Fruit fly (Drosophila melanogaster) whole organism, prepupa: ENCODE data around the gene TBC1D23.
A peak's percentile ranks its signal among the peaks of the same experiment; 100 is the strongest.

Source experiments
- Blimp-1 ChIP-seq: fragments of 200-800 bp; sonication (Bioruptor generic); optimal IDR thresholded peaks from 3 replicates; lab custom pipeline; 2017; ENCODE audit warnings: missing biosample characterization, missing genetic modification characterization, mild to moderate bottlenecking, moderate library complexity, missing genetic modification reagents
- CG10669 ChIP-seq: fragments of 200-800 bp; sonication (Bioruptor generic); optimal IDR thresholded peaks from 3 replicates; lab custom pipeline; 2018; ENCODE audit warnings: missing biosample characterization, mild to moderate bottlenecking, missing genetic modification characterization, moderate library complexity
- CG11294 ChIP-seq: fragments of 200-800 bp; sonication (Bioruptor generic); IDR thresholded peaks from 2 replicates; pipeline ENCODE4 v1.3.6; 2022; ENCODE audit warnings: missing biosample characterization, missing genetic modification characterization
- CG11902 ChIP-seq: fragments of 200-800 bp; sonication (Bioruptor generic); optimal IDR thresholded peaks from 3 replicates; lab custom pipeline; 2016; ENCODE audit warnings: missing biosample characterization, missing genetic modification characterization
- CG16779 ChIP-seq: fragments of 200-800 bp; sonication (Bioruptor generic); optimal IDR thresholded peaks from 3 replicates; lab custom pipeline; 2017; ENCODE audit warnings: missing biosample characterization, mild to moderate bottlenecking, missing genetic modification characterization
- CG3032 ChIP-seq: fragments of 200-800 bp; optimal IDR thresholded peaks from 2 replicates; lab custom pipeline; 2019; ENCODE audit warnings: missing biosample characterization, mild to moderate bottlenecking, missing genetic modification characterization, moderate library complexity
- CG31627 ChIP-seq: fragments of 200-800 bp; sonication (Bioruptor generic); optimal IDR thresholded peaks from 3 replicates; lab custom pipeline; 2016; ENCODE audit warnings: missing biosample characterization, missing genetic modification characterization
- CG4318 ChIP-seq: fragments of 200-800 bp; sonication (Bioruptor generic); optimal IDR thresholded peaks from 3 replicates; lab custom pipeline; 2017; ENCODE audit warnings: missing biosample characterization, mild to moderate bottlenecking, missing genetic modification characterization
- CG6792 ChIP-seq: fragments of 200-800 bp; sonication (Bioruptor generic); optimal IDR thresholded peaks from 3 replicates; lab custom pipeline; 2016; ENCODE audit warnings: missing biosample characterization, missing genetic modification characterization
- CG6808 ChIP-seq: fragments of 200-800 bp; sonication (Bioruptor generic); optimal IDR thresholded peaks from 3 replicates; lab custom pipeline; 2017; ENCODE audit warnings: missing biosample characterization, missing genetic modification characterization, mild to moderate bottlenecking, moderate library complexity, missing genetic modification reagents
- Eip75B ChIP-seq: fragments of 200-800 bp; sonication (Bioruptor generic); optimal IDR thresholded peaks from 3 replicates; lab custom pipeline; 2016; ENCODE audit warnings: missing biosample characterization, missing genetic modification characterization
- Eip78C ChIP-seq: fragments of 200-800 bp; sonication (Bioruptor generic); peaks from one replicate; lab custom pipeline; 2016; ENCODE audit warnings: missing biosample characterization, missing genetic modification characterization
- Ets96B ChIP-seq: fragments of 200-800 bp; optimal IDR thresholded peaks from 2 replicates; lab custom pipeline; 2019; ENCODE audit warnings: missing biosample characterization, mild to moderate bottlenecking, missing genetic modification characterization, moderate library complexity
- Gug ChIP-seq: fragments of 200-800 bp; sonication (Bioruptor generic); IDR thresholded peaks from 2 replicates; pipeline ENCODE4 v1.3.6; 2022; ENCODE audit warnings: missing biosample characterization, missing genetic modification characterization
- Hr39 ChIP-seq: fragments of 200-800 bp; sonication (Bioruptor generic); optimal IDR thresholded peaks from 2 replicates; lab custom pipeline; 2016; ENCODE audit warnings: missing biosample characterization, missing genetic modification characterization
- Met ChIP-seq: fragments of 200-800 bp; sonication (Bioruptor generic); optimal IDR thresholded peaks from 3 replicates; lab custom pipeline; 2016; ENCODE audit warnings: missing biosample characterization, missing genetic modification characterization
- OdsH ChIP-seq: fragments of 200-800 bp; sonication (Bioruptor generic); optimal IDR thresholded peaks from 3 replicates; lab custom pipeline; 2016; ENCODE audit warnings: missing biosample characterization, missing genetic modification characterization
- Smox ChIP-seq: fragments of 200-800 bp; sonication (Bioruptor generic); optimal IDR thresholded peaks from 3 replicates; lab custom pipeline; 2016; ENCODE audit warnings: missing biosample characterization, missing genetic modification characterization
- Sox102F ChIP-seq: fragments of 200-800 bp; sonication (Bioruptor generic); optimal IDR thresholded peaks from 2 replicates; lab custom pipeline; 2016; ENCODE audit warnings: missing biosample characterization, mild to moderate bottlenecking, missing genetic modification characterization
- achi ChIP-seq: fragments of 200-800 bp; sonication (Bioruptor generic); optimal IDR thresholded peaks from 3 replicates; lab custom pipeline; 2016; ENCODE audit warnings: missing biosample characterization, missing genetic modification characterization
- eg ChIP-seq: fragments of 200-800 bp; sonication (Bioruptor generic); IDR thresholded peaks from 3 replicates; pipeline ENCODE4 v1.3.6; 2022; ENCODE audit warnings: missing biosample characterization, missing genetic modification characterization
- fkh ChIP-seq: fragments of 200-800 bp; sonication (Bioruptor generic); optimal IDR thresholded peaks from 3 replicates; lab custom pipeline; 2017; ENCODE audit warnings: missing biosample characterization, mild to moderate bottlenecking, missing genetic modification characterization, moderate library complexity
- ss ChIP-seq, 2 experiments: fragments of 200-800 bp; sonication (Bioruptor generic); optimal IDR thresholded peaks; 2 replicates in 1 of 2; 3 replicates in 1 of 2; lab custom pipeline; 2017 to 2018; ENCODE audit warnings: mild to moderate bottlenecking in 2 of 2, missing biosample characterization in 2 of 2, missing genetic modification characterization in 2 of 2, moderate library complexity in 1 of 2
- svp ChIP-seq: fragments of 200-800 bp; sonication (Bioruptor generic); peaks from one replicate; lab custom pipeline; 2016; ENCODE audit warnings: missing biosample characterization, missing genetic modification characterization

Gene TBC1D23

dm6 chr2L:1122711-1122960 is 6.5 kb upstream of the TBC1D23 start:
- TF ChIP-seq fkh (GFP tag; lab: Kevin White, UChicago) = peak; percentile 29
- no peak for TF ChIP-seq Sox102F (GFP tag; lab: Kevin White, UChicago)

- no peak for TF ChIP-seq Ets96B (tag; lab: Kevin White, UChicago)
- no peak for TF ChIP-seq CG10669 (GFP tag; lab: Kevin White, UChicago)
- TF ChIP-seq fkh (GFP tag; lab: Kevin White, UChicago) = peak; percentile 82
- peak; percentile 40 for TF ChIP-seq Eip78C
- TF ChIP-seq CG6808 (GFP tag; lab: Kevin White, UChicago) = no peak
- TF ChIP-seq svp (GFP tag; lab: Kevin White, UChicago) = peak; percentile 72
- no peak for TF ChIP-seq CG3032
Measured at dm6 chr2L:1123078-1123818, 5.9 kb upstream of the TBC1D23 start.

- TF ChIP-seq Eip75B (no peak), Gug (GFP tag; lab: Robert Waterston, UW) (no peak), CG10669 (GFP tag; lab: Kevin White, UChicago) (peak; percentile 5)
Measured at dm6 chr2L:1124265-1124664, 4.9 kb upstream of the TBC1D23 start.

dm6 chr2L:1125437-1125836 is 3.7 kb upstream of the TBC1D23 start:
- peak; percentile 45 for TF ChIP-seq CG16779 (tag; lab: Kevin White, UChicago)
- peak; percentile 2 for TF ChIP-seq svp (GFP tag; lab: Kevin White, UChicago)
- no peak for TF ChIP-seq Met (GFP tag; lab: Kevin White, UChicago)
- TF ChIP-seq CG31627 (GFP tag; lab: Kevin White, UChicago) = no peak
- TF ChIP-seq Smox (GFP tag; lab: Kevin White, UChicago) = no peak
- TF ChIP-seq fkh (GFP tag; lab: Kevin White, UChicago) = peak; percentile 82

dm6 chr2L:1126527-1126926 is 2.6 kb upstream of the TBC1D23 start:
- TF ChIP-seq svp (GFP tag; lab: Kevin White, UChicago) (peak; percentile 66), CG6792 (GFP tag; lab: Kevin White, UChicago) (no peak)

dm6 chr2L:1127434-1128089 is 1.6 kb upstream of the TBC1D23 start:
- TF ChIP-seq ss (GFP tag; optimal IDR thresholded peaks at IDR 0.05; lab: Kevin White, UChicago) = no peak
- no peak for TF ChIP-seq Gug (GFP tag; lab: Robert Waterston, UW)
- no peak for TF ChIP-seq Hr39
- TF ChIP-seq Eip78C = no peak
- TF ChIP-seq CG4318 (GFP tag; lab: Kevin White, UChicago) = no peak
- TF ChIP-seq CG11902 (GFP tag; lab: Kevin White, UChicago) = no peak
- TF ChIP-seq achi = no peak

dm6 chr2L:1128344-1128931 is 678 bp upstream of the TBC1D23 start:
- peak; percentile 29 for TF ChIP-seq fkh (GFP tag; lab: Kevin White, UChicago)
- TF ChIP-seq eg (GFP tag; lab: Robert Waterston, UW) = peak; percentile 46; the same call in 1 of the 3 replicates
- no peak for TF ChIP-seq CG11294 (GFP tag; lab: Robert Waterston, UW)

- TF ChIP-seq OdsH (no peak), Blimp-1 (GFP tag; lab: Kevin White, UChicago) (no peak), CG16779 (tag; lab: Kevin White, UChicago) (peak; percentile 2)
Measured at dm6 chr2L:1134011-1134743, 5.1 kb downstream of the TBC1D23 start, which contains the start of the genes Iris and CG4577. Iris (minus strand) TSS chr2L:1134098. CG4577 (plus strand) TSS chr2L:1134693.
